Worm (Caenorhabditis elegans): ENCODE results near the gene srh-17.

Gene srh-17

DNA sequence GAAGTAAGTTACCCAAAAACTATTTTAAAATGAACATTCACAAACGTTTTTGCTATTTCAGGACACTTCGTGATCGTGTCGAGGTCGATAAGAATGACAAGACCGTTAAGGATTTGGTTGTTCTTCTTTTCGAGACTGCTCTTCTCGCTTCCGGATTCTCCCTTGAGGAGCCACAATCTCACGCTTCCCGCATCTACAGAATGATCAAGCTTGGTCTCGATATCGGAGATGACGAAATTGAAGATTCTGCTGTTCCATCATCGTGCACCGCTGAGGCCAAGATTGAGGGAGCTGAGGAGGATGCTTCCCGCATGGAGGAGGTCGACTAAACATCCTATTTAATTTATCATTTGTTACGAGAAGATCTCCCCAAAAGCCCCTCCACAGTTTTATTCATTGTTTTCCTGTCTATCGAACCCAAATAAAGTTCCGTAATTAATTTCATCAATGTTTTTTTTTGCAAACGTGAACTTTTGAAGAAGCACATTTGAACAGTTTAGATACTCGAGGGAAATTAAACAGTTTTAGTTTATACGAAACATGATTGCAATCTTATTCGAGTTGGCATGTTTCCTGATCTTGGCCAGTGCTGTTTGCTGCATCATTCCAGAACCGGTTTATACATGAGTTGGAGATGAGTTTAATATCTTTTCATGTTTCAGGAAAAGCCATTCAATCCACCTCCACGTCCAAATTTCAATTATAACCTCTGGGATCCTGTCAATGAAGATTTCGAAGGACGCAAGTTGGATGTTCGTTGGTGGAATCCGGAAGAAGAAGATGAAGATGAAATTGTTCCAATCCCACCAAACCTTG lies 27.2 kb downstream of the srh-17 start, which contains the start of gene C47E8.11 (continued):
- peak; percentile 51 for TF ChIP-seq zfh-2 (GFP tag; conservative IDR thresholded peaks at IDR 0.05)
- TF ChIP-seq egrh-3 (GFP tag; IDR thresholded peaks at IDR 0.05), result no peak
- TF ChIP-seq B0336.3 (GFP tag; IDR thresholded peaks at IDR 0.05), result peak; percentile 86
- no peak for TF ChIP-seq bed-1 (GFP tag; IDR thresholded peaks at IDR 0.05)
- no peak for TF ChIP-seq mel-28 (tag; optimal IDR thresholded peaks at IDR 0.05; ENCODE audit: borderline replicate concordance)
- TF ChIP-seq F39B2.1 (GFP tag; IDR thresholded peaks at IDR 0.05), result no peak
- TF ChIP-seq hsf-1 (GFP tag; IDR thresholded peaks at IDR 0.05), result peak; percentile 85
- TF ChIP-seq let-526 (GFP tag; IDR thresholded peaks at IDR 0.05), result no peak; the same call in 1 of the 2 replicates
- TF ChIP-seq lin-35 (GFP tag; optimal IDR thresholded peaks at IDR 0.05), result peak in 1 of 3 experiments; percentile 62
- peak; percentile 80 for TF ChIP-seq repo-1 (tag; optimal IDR thresholded peaks at IDR 0.05)
- no peak for TF ChIP-seq attf-3 (GFP tag; conservative IDR thresholded peaks at IDR 0.05)
- peak; percentile 52 for TF ChIP-seq lin-40 (tag; optimal IDR thresholded peaks at IDR 0.05)
- no peak for TF ChIP-seq ztf-3 (GFP tag; optimal IDR thresholded peaks at IDR 0.05)
- peak; percentile 52 for TF ChIP-seq lsl-1 (GFP tag; optimal IDR thresholded peaks at IDR 0.05)
- TF ChIP-seq cebp-1 (GFP tag; IDR thresholded peaks at IDR 0.05), result no peak
- peak; percentile 69 for TF ChIP-seq cebp-1 (tag; optimal IDR thresholded peaks at IDR 0.05)
- peak; percentile 78 for TF ChIP-seq tlf-1 (GFP tag; optimal IDR thresholded peaks at IDR 0.05)
- TF ChIP-seq hrde-1 (tag; optimal IDR thresholded peaks at IDR 0.05; ENCODE audit: borderline replicate concordance), result peak; percentile 21
- peak; percentile 46 for TF ChIP-seq unc-130 (GFP tag; optimal IDR thresholded peaks at IDR 0.05)
- TF ChIP-seq ztf-28 (GFP tag; IDR thresholded peaks at IDR 0.05), result no peak
- TF ChIP-seq ceh-100 (GFP tag; IDR thresholded peaks at IDR 0.05), result no peak; the same call in 1 of the 2 replicates
- TF ChIP-seq nfya-1 (tag; optimal IDR thresholded peaks at IDR 0.05; ENCODE audit: borderline replicate concordance, insufficient read depth), result no peak
- peak; percentile 42 for TF ChIP-seq gei-17 (GFP tag; optimal IDR thresholded peaks at IDR 0.05)
- peak; percentile 26 for TF ChIP-seq attf-5 (GFP tag; optimal IDR thresholded peaks at IDR 0.05)
- peak; percentile 66 for TF ChIP-seq mcd-1 (GFP tag; IDR thresholded peaks at IDR 0.05)
- TF ChIP-seq ZK185.1 (tag; optimal IDR thresholded peaks at IDR 0.05; ENCODE audit: poor library complexity, severe bottlenecking), result peak; percentile 64
- peak; percentile 60 for TF ChIP-seq madf-10 (tag; optimal IDR thresholded peaks at IDR 0.05)
- TF ChIP-seq ceh-79 (tag; optimal IDR thresholded peaks at IDR 0.05), result peak; percentile 80
- TF ChIP-seq lsy-27 (tag; optimal IDR thresholded peaks at IDR 0.05; ENCODE audit: borderline replicate concordance, insufficient read depth), result no peak
- peak; percentile 84; the same call in 1 of the 2 replicates for TF ChIP-seq nfya-2 (GFP tag; IDR thresholded peaks at IDR 0.05)

DNA sequence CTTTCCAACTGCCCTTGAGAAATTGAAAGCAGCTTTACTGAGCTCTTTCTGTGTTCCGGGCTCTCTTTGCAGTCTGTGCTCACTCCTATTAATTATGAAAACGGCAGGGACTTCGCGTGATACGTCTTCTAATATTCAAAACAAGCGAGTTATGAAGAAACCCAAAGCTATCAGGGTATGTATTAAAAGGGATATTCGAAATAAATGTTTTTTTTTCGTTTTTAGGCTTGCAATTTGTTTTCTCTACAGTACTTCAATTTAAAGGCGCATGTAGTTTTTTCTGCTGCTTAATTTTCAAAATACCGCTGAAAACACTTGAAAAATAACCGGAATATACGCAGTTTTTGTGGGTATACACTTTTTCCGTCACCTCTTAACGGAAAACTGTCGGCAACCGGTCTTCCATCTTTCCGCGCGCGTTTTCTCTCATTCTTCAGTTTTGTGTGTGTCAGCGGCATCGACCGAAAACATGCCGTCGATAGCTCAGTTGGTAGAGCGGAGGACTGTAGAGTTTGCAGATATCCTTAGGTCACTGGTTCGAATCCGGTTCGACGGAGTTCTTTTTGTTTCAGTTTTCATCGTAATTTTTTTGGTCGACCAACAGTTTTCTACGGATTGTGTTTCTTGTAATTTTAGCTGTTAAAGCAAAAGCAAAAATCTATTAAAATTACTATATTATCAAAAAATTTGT lies 28.1 kb downstream of the srh-17 start, which contains the start of gene gasr-8:
TSS of gene gasr-8 (plus strand) at position 51 of the 691 bp plus-strand sequence.
- TF ChIP-seq ztf-26 (tag; optimal IDR thresholded peaks at IDR 0.05) (no peak), mel-28 (tag; optimal IDR thresholded peaks at IDR 0.05; ENCODE audit: borderline replicate concordance) (no peak), B0261.1 (tag; optimal IDR thresholded peaks at IDR 0.05) (peak; percentile 85), ztf-25 (GFP tag; IDR thresholded peaks at IDR 0.05) (no peak), nhr-179 (tag; optimal IDR thresholded peaks at IDR 0.05) (no peak), egl-18 (GFP tag; IDR thresholded peaks at IDR 0.05) (no peak), athp-1 (tag; optimal IDR thresholded peaks at IDR 0.05) (no peak), F39B2.1 (GFP tag; IDR thresholded peaks at IDR 0.05) (no peak), madf-3 (GFP tag; IDR thresholded peaks at IDR 0.05) (0 out of 2 replicates have a peak, but pooled peaks have one; percentile 4), ekl-4 (GFP tag; IDR thresholded peaks at IDR 0.05) (peak; percentile 23; the same call in 1 of the 2 replicates), bed-2 (GFP tag; IDR thresholded peaks at IDR 0.05) (no peak), dox-1 (GFP tag; IDR thresholded peaks at IDR 0.05) (peak; percentile 45; the same call in 1 of the 2 replicates), F10E7.11 (tag; optimal IDR thresholded peaks at IDR 0.05) (no peak), madf-8 (GFP tag; conservative IDR thresholded peaks at IDR 0.05) (peak; percentile 66), Y67H2A.10 (GFP tag; conservative IDR thresholded peaks at IDR 0.05) (no peak), F22D6.2 (tag; optimal IDR thresholded peaks at IDR 0.05) (no peak), nhr-90 (tag; optimal IDR thresholded peaks at IDR 0.05) (peak; percentile 32), lin-26 (GFP tag; IDR thresholded peaks at IDR 0.05) (peak; percentile 80), nfya-2 (GFP tag; IDR thresholded peaks at IDR 0.05) (no peak)
